Fruit fly (Drosophila melanogaster) whole organism, pupa: Measurements from ENCODE around the gene Osi19.

Source experiments
- CG17806 ChIP-seq: fragments of 200-800 bp; sonication (Bioruptor generic); optimal IDR thresholded peaks from 2 replicates; lab custom pipeline; 2018; ENCODE audit warnings: missing biosample characterization, mild to moderate bottlenecking, missing genetic modification characterization, moderate library complexity
- CG34367 ChIP-seq: fragments of 200-800 bp; sonication (Bioruptor generic); optimal IDR thresholded peaks from 2 replicates; lab custom pipeline; 2018; ENCODE audit warnings: missing biosample characterization, mild to moderate bottlenecking, missing genetic modification characterization
- CG4496 ChIP-seq: fragments of 200-800 bp; sonication (Bioruptor generic); IDR thresholded peaks from 3 replicates; pipeline ENCODE4 v1.3.6; 2022; ENCODE audit warnings: missing biosample characterization, missing genetic modification characterization
- CG8159 ChIP-seq: fragments of 200-800 bp; sonication (Bioruptor generic); optimal IDR thresholded peaks from 3 replicates; lab custom pipeline; 2018; ENCODE audit warnings: missing biosample characterization, mild to moderate bottlenecking, missing genetic modification characterization, moderate library complexity
- EcR ChIP-seq: fragments of 200-800 bp; sonication (Bioruptor generic); optimal IDR thresholded peaks from 3 replicates; lab custom pipeline; 2019; ENCODE audit warnings: missing biosample characterization, missing genetic modification characterization, mild to moderate bottlenecking, moderate library complexity, missing genetic modification reagents
- Pif1A ChIP-seq: fragments of 200-800 bp; sonication (Bioruptor generic); optimal IDR thresholded peaks from 3 replicates; lab custom pipeline; 2016; ENCODE audit warnings: missing biosample characterization, missing genetic modification characterization
- Pif1B ChIP-seq: fragments of 200-800 bp; sonication (Bioruptor generic); optimal IDR thresholded peaks from 3 replicates; lab custom pipeline; 2016; ENCODE audit warnings: missing biosample characterization, missing genetic modification characterization
- Snoo ChIP-seq: fragments of 200-800 bp; sonication (Bioruptor generic); optimal IDR thresholded peaks from 3 replicates; lab custom pipeline; 2017; ENCODE audit warnings: missing biosample characterization, mild to moderate bottlenecking, missing genetic modification characterization, inconsistent platforms
- fd96Ca ChIP-seq: fragments of 200-800 bp; sonication (Bioruptor generic); IDR thresholded peaks from 3 replicates; pipeline ENCODE4 v1.3.6; 2022; ENCODE audit warnings: missing biosample characterization, missing genetic modification characterization
- rn ChIP-seq: fragments of 200-800 bp; sonication (Bioruptor generic); IDR thresholded peaks from 2 replicates; pipeline ENCODE4 v1.3.6; 2022; ENCODE audit warnings: missing biosample characterization, missing genetic modification characterization

DNA sequence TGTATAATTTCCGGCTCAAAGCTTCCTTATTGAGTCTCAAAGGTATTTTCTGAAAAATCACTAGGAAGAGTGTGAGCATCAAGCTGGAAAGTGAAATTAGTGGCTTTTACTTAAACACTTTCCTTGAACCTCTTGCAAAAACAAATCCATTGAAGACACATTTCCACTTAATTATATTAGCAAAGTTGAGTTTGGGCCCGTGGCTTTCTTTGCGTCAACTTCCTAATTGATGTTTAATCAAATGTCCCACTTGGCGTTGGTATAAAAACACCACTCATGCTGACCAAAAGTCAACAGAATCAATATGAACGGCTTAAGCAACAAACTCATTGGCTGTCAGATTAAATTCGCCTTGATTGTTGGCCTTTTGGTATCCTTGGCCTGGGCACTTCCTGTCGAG is 31.4 kb upstream of the Osi19 start, which contains the start of gene CG46396:
- TF ChIP-seq CG34367 (tag; lab: Kevin White, UChicago), result no peak
- no peak for TF ChIP-seq CG17806 (tag; lab: Kevin White, UChicago)
- TF ChIP-seq fd96Ca (GFP tag; lab: Robert Waterston, UW), result no peak
- TF ChIP-seq Pif1A (GFP tag; lab: Kevin White, UChicago), result no peak
- no peak for TF ChIP-seq Snoo
- no peak for TF ChIP-seq CG8159
- TF ChIP-seq EcR (GFP tag; lab: Kevin White, UChicago), result no peak
- no peak for TF ChIP-seq rn (GFP tag; lab: Robert Waterston, UW)
- TF ChIP-seq Pif1B (GFP tag; lab: Kevin White, UChicago), result no peak
- TF ChIP-seq CG4496 (GFP tag; lab: Robert Waterston, UW), result no peak
